Fruit fly (Drosophila melanogaster): ENCODE measurements around the gene Ptp61F.

Gene Ptp61F

DNA sequence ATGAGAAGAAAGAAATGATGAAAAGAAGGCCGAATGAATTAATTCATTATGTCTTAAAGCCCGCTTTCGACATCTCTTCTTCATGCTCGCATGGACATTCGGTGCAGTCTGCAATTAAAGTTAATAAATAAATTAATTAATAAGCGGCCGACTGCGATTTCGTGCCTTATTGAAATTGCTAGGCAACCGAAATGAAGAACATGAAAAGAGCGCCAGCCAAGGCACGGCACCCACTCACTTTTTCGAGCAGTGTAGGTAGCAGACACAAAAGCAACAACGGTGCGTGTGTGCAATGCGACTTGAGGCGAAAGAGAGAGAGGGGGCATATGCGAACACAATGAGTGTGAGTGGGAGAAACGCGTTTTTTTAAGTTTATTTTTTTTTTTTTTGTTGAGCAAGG lies 10.6 kb downstream of the Ptp61F start (continued):
- TF ChIP-seq CG8359 (GFP tag; optimal IDR thresholded peaks at IDR 0.05; ENCODE audit: borderline replicate concordance): no peak
- peak; percentile 11 for TF ChIP-seq CG18599 (GFP tag; optimal IDR thresholded peaks at IDR 0.05)
- TF ChIP-seq chm (GFP tag; IDR thresholded peaks at IDR 0.05): peak; percentile 40; the same call in 1 of the 2 replicates
- TF ChIP-seq Abd-B (GFP tag; optimal IDR thresholded peaks at IDR 0.05): peak; percentile 36
- TF ChIP-seq bsh (GFP tag; optimal IDR thresholded peaks at IDR 0.05): peak in 1 of 2 experiments; percentile 50
- TF ChIP-seq Camta (GFP tag; optimal IDR thresholded peaks at IDR 0.05): no peak
- peak; percentile 29; the same call in 1 of the 2 replicates for TF ChIP-seq CkIIα-i1 (GFP tag; IDR thresholded peaks at IDR 0.05)
- peak; percentile 32 for TF ChIP-seq jing (GFP tag; optimal IDR thresholded peaks at IDR 0.05)
- 0 out of 3 replicates have a peak, but pooled peaks have one; percentile 41 for TF ChIP-seq CG34422 (GFP tag; IDR thresholded peaks at IDR 0.05)
- no peak for TF ChIP-seq CG12219 (GFP tag; optimal IDR thresholded peaks at IDR 0.05)
- TF ChIP-seq ci (GFP tag; IDR thresholded peaks at IDR 0.05): peak; percentile 59; the same call in 2 of the 3 replicates
- peak; percentile 78 for TF ChIP-seq zf30C (GFP tag; optimal IDR thresholded peaks at IDR 0.05)
- no peak for TF ChIP-seq CG2199 (GFP tag; IDR thresholded peaks at IDR 0.05)
- TF ChIP-seq NFAT (GFP tag; IDR thresholded peaks at IDR 0.05): no peak
- no peak for TF ChIP-seq sd (tag; optimal IDR thresholded peaks at IDR 0.05)
- TF ChIP-seq odd (GFP tag; optimal IDR thresholded peaks at IDR 0.05): no peak
- 0 out of 2 replicates have a peak, but pooled peaks have one; percentile 31 for TF ChIP-seq Nf-YA (GFP tag; IDR thresholded peaks at IDR 0.05)
- no peak for TF ChIP-seq CG34224 (GFP tag; IDR thresholded peaks at IDR 0.05; ENCODE audit: partially characterized antibody)
- TF ChIP-seq CG3847 (GFP tag; IDR thresholded peaks at IDR 0.05): no peak
- no peak for TF ChIP-seq CrebB (tag; optimal IDR thresholded peaks at IDR 0.05)
- TF ChIP-seq bab2 (GFP tag; optimal IDR thresholded peaks at IDR 0.05): peak; percentile 8
- TF ChIP-seq unpg (GFP tag; optimal IDR thresholded peaks at IDR 0.05): peak; percentile 38
- no peak for TF ChIP-seq Poxn (GFP tag; IDR thresholded peaks at IDR 0.05)
- TF ChIP-seq CG31224 (GFP tag; IDR thresholded peaks at IDR 0.05): 0 out of 2 replicates have a peak, but pooled peaks have one; percentile 8
- TF ChIP-seq maf-S (GFP tag; optimal IDR thresholded peaks at IDR 0.05): no peak
- TF ChIP-seq dm (GFP tag; optimal IDR thresholded peaks at IDR 0.05): no peak
- TF ChIP-seq sisA (GFP tag; IDR thresholded peaks at IDR 0.05): peak; percentile 20; the same call in 1 of the 2 replicates
- no peak for TF ChIP-seq HLH54F (GFP tag; optimal IDR thresholded peaks at IDR 0.05)
- peak; percentile 59 for TF ChIP-seq gem (tag; optimal IDR thresholded peaks at IDR 0.05)
- peak; percentile 44; the same call in 1 of the 2 replicates for TF ChIP-seq ttk (GFP tag; IDR thresholded peaks at IDR 0.05)
- TF ChIP-seq CG42726 (GFP tag; IDR thresholded peaks at IDR 0.05; ENCODE audit: partially characterized antibody): no peak
- 0 out of 3 replicates have a peak, but pooled peaks have one; percentile 46 for TF ChIP-seq Optix (GFP tag; IDR thresholded peaks at IDR 0.05)
- TF ChIP-seq Sox100B (GFP tag; optimal IDR thresholded peaks at IDR 0.05): peak; percentile 13
- no peak for TF ChIP-seq D (optimal IDR thresholded peaks at IDR 0.05)
- TF ChIP-seq D (GFP tag; optimal IDR thresholded peaks at IDR 0.05): peak; percentile 34
- no peak for TF ChIP-seq CG30020 (tag; optimal IDR thresholded peaks at IDR 0.05)
- peak; percentile 38 for TF ChIP-seq Blimp-1 (GFP tag; optimal IDR thresholded peaks at IDR 0.05)
- TF ChIP-seq sr (GFP tag; IDR thresholded peaks at IDR 0.05): peak; percentile 76
- no peak for TF ChIP-seq CG1792 (GFP tag; optimal IDR thresholded peaks at IDR 0.05)
- peak; percentile 36 for TF ChIP-seq Vsx1 (GFP tag; optimal IDR thresholded peaks at IDR 0.05)
- no peak for TF ChIP-seq CG17612 (GFP tag; IDR thresholded peaks at IDR 0.05)

DNA sequence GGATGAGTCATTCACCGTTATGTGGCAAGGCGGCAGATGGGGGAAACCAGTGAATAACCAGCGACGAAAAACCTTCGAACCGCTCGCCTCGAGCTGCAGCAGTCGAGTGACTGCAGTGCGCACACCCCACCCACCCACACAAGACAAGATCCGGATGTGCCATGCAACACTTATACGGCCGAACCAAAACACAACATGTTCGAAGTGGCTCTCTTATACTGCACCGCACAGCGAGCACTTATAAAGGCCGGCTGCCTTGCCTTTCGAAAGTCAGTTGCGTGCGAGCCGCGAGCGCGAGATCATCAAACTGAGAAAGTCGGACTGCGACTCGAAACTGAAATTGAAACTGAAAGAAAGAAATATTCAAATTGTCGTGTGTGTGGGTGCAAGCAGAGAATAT lies 11.5 kb downstream of the Ptp61F start, which contains the start of gene rho:
Gene rho, plus strand, starts transcription at position 265 of the 400 bp plus-strand sequence.
- TF ChIP-seq chm (GFP tag; IDR thresholded peaks at IDR 0.05): peak; percentile 85
- peak; percentile 35 for TF ChIP-seq CG3163 (GFP tag; optimal IDR thresholded peaks at IDR 0.05)
- peak; percentile 2 for TF ChIP-seq lilli (GFP tag; optimal IDR thresholded peaks at IDR 0.05)
- TF ChIP-seq crol (GFP tag; IDR thresholded peaks at IDR 0.05): peak; percentile 49; the same call in 1 of the 2 replicates
- peak; percentile 46 for TF ChIP-seq nom (GFP tag; optimal IDR thresholded peaks at IDR 0.05)
- TF ChIP-seq CG18599 (GFP tag; optimal IDR thresholded peaks at IDR 0.05): peak; percentile 34
- TF ChIP-seq az2 (GFP tag; optimal IDR thresholded peaks at IDR 0.05): no peak
- TF ChIP-seq HLH4C (GFP tag; IDR thresholded peaks at IDR 0.05; ENCODE audit: partially characterized antibody): peak; percentile 48; the same call in 1 of the 3 replicates
- TF ChIP-seq ab (GFP tag; optimal IDR thresholded peaks at IDR 0.05): no peak
- TF ChIP-seq dm (GFP tag; optimal IDR thresholded peaks at IDR 0.05): no peak
- TF ChIP-seq CG15011 (GFP tag; optimal IDR thresholded peaks at IDR 0.05): no peak
- peak; percentile 20 for TF ChIP-seq CG3838 (GFP tag; optimal IDR thresholded peaks at IDR 0.05)
- peak; percentile 48 for TF ChIP-seq fd102C (GFP tag; optimal IDR thresholded peaks at IDR 0.05)
- peak; percentile 62 for TF ChIP-seq kay (GFP tag; optimal IDR thresholded peaks at IDR 0.05)

Measured in whole organism, embryonic.